Worm (Caenorhabditis elegans): ENCODE measurements around the gene arg-1.
"Not testable (repeated sequence)": the region's sequence is repeated elsewhere in the genome, so short reads cannot be mapped to it uniquely, and the experiment has no call there.

arg-1 gene

DNA sequence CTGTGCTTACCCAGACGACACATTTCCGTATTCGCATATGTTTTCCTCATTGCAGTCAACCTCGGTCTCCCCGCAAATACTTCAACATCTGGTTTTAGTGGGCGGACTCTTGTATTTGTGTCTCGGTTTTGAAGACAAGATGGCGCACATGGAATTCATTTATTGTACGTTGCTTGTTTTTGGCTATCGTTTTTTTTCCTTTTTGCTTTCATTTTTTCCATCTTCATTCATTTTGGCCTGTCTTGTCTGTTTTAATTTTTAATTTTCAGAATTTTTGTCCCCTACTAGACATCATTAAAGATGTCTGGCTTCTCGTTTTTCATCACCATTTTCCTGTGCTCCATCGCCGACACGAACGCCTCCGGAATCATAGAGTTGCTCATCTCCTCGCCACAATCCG is at the start of gene arg-1:
Gene arg-1, plus strand, starts transcription at position 301 of the 400 bp plus-strand sequence.
- no peak for TF ChIP-seq dmd-4 (tag; optimal IDR thresholded peaks at IDR 0.05; ENCODE audit: borderline replicate concordance)
- TF ChIP-seq K09A11.1 (tag; optimal IDR thresholded peaks at IDR 0.05; ENCODE audit: insufficient read depth) = no peak
- TF ChIP-seq npax-4 (tag; optimal IDR thresholded peaks at IDR 0.05) = no peak
- TF ChIP-seq hlh-6 (tag; optimal IDR thresholded peaks at IDR 0.05) = no peak
- TF ChIP-seq ceh-14 (tag; optimal IDR thresholded peaks at IDR 0.05) = no peak
- no peak for TF ChIP-seq hlh-30 (tag; optimal IDR thresholded peaks at IDR 0.05; ENCODE audit: insufficient read depth)
- TF ChIP-seq fkh-6 (tag; optimal IDR thresholded peaks at IDR 0.05) = no peak
- no peak for TF ChIP-seq unc-42 (tag; optimal IDR thresholded peaks at IDR 0.05)
- no peak for TF ChIP-seq madf-2 (tag; optimal IDR thresholded peaks at IDR 0.05)
- TF ChIP-seq hlh-8 (tag; optimal IDR thresholded peaks at IDR 0.05) = no peak
- no peak for TF ChIP-seq pag-3 (tag; optimal IDR thresholded peaks at IDR 0.05; ENCODE audit: borderline replicate concordance)
- no peak for TF ChIP-seq unc-55 (GFP tag; optimal IDR thresholded peaks at IDR 0.05)
- no peak for TF ChIP-seq zip-5 (tag; optimal IDR thresholded peaks at IDR 0.05)
- TF ChIP-seq pha-2 (tag; optimal IDR thresholded peaks at IDR 0.05) = no peak
- TF ChIP-seq lim-6 (tag; optimal IDR thresholded peaks at IDR 0.05) = no peak

DNA sequence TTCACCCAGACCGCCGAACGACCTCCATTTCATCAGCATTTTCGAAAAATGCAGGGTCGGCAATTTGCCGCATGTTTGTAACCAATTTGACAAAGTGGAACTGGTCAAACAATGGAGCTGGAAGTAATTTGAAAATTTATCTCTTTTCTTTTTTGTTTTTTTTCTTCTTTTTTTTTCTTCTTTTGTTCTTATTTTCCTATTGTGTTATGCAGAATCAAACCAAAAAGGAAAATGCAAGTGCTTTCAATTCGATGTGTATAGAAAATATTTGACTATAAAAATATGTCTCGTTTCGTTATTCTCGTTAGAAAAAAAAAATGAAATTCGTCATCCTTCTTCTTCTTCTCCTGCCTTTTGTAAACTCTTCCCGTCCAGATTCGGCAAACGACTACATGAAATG is 49.1 kb upstream of the arg-1 start, which contains the start of gene F07G6.10:
Gene F07G6.10, plus strand, starts transcription at position 301 of the 400 bp plus-strand sequence.
- TF ChIP-seq ceh-18 (tag; optimal IDR thresholded peaks at IDR 0.05) = no peak
- no peak for TF ChIP-seq ttx-3 (tag; optimal IDR thresholded peaks at IDR 0.05)
- no peak for TF ChIP-seq pha-4 (tag; optimal IDR thresholded peaks at IDR 0.05)
- no peak for TF ChIP-seq Y22D7AL.16 (tag; optimal IDR thresholded peaks at IDR 0.05)
- TF ChIP-seq ceh-14 (tag; optimal IDR thresholded peaks at IDR 0.05) = no peak
- TF ChIP-seq ceh-30 (tag; optimal IDR thresholded peaks at IDR 0.05) = no peak
- no peak for TF ChIP-seq dmd-4 (tag; optimal IDR thresholded peaks at IDR 0.05; ENCODE audit: borderline replicate concordance)
- TF ChIP-seq hlh-8 (tag; optimal IDR thresholded peaks at IDR 0.05) = no peak
- TF ChIP-seq sox-4 (tag; optimal IDR thresholded peaks at IDR 0.05) = no peak
- no peak for TF ChIP-seq eyg-1 (tag; optimal IDR thresholded peaks at IDR 0.05)
- TF ChIP-seq F13H6.1 (tag; optimal IDR thresholded peaks at IDR 0.05) = no peak
- no peak for TF ChIP-seq gmeb-2 (tag; optimal IDR thresholded peaks at IDR 0.05)
- no peak for TF ChIP-seq ceh-24 (tag; optimal IDR thresholded peaks at IDR 0.05)

DNA sequence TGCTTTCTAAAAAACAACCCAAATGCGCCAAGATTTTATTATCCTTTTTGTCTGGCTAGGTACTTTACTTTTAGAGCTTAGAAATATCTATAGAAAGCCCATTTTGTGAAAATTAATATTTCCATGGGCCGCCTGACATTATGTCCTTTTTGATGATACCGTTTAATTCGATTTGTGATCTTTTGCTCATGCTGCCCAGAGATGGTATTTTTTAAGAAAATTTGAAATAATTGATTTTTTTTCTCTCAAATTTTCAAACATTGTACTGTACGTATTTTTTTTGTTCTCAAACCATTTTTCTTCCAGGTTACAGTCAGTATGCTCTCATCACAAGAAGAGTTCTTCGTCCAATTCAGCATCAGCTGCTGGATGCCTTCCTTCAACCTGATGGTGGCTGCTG is 44.2 kb upstream of the arg-1 start, which contains the start of gene Y75D11A.2:
Gene Y75D11A.2, plus strand, starts transcription at position 301 of the 400 bp plus-strand sequence.
- not testable (repeated sequence) for TF ChIP-seq ceh-48 (tag; optimal IDR thresholded peaks at IDR 0.05); hlh-15 (tag; optimal IDR thresholded peaks at IDR 0.05); pag-3 (tag; optimal IDR thresholded peaks at IDR 0.05; ENCODE audit: borderline replicate concordance)

DNA sequence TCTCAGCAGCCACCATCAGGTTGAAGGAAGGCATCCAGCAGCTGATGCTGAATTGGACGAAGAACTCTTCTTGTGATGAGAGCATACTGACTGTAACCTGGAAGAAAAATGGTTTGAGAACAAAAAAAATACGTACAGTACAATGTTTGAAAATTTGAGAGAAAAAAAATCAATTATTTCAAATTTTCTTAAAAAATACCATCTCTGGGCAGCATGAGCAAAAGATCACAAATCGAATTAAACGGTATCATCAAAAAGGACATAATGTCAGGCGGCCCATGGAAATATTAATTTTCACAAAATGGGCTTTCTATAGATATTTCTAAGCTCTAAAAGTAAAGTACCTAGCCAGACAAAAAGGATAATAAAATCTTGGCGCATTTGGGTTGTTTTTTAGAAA is 40.6 kb upstream of the arg-1 start, which contains the start of gene Y75D11A.3:
Gene Y75D11A.3, minus strand, starts transcription at position 101 of the 400 bp plus-strand sequence.
- TF ChIP-seq mec-3 (tag; optimal IDR thresholded peaks at IDR 0.05; ENCODE audit: borderline replicate concordance); K09A11.1 (tag; optimal IDR thresholded peaks at IDR 0.05; ENCODE audit: insufficient read depth); ahr-1 (tag; optimal IDR thresholded peaks at IDR 0.05): not testable (repeated sequence)

DNA sequence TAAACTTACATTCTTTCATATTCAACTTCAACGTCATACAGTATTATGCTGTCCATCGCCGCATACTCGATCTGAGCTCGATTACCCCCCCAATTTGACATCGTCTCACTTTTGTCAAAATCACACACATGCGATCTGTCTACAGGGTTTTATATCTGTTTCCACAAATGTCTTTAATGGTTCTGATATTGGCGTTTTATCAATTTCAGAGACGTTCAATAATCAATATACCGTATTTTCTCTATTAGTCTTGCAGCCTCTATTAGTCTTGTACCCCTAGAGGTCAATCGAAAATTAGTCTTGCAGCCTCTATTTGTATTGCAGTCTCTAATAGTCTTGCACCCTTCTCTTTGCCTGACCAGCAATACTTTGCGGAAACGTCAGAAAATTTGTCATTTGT is 38.2 kb upstream of the arg-1 start, which contains the start of gene Y75D11A.6:
Gene Y75D11A.6, minus strand, starts transcription at position 101 of the 400 bp plus-strand sequence.
- not testable (repeated sequence) for TF ChIP-seq ceh-24, fkh-6, zip-5 (tag; optimal IDR thresholded peaks at IDR 0.05)

DNA sequence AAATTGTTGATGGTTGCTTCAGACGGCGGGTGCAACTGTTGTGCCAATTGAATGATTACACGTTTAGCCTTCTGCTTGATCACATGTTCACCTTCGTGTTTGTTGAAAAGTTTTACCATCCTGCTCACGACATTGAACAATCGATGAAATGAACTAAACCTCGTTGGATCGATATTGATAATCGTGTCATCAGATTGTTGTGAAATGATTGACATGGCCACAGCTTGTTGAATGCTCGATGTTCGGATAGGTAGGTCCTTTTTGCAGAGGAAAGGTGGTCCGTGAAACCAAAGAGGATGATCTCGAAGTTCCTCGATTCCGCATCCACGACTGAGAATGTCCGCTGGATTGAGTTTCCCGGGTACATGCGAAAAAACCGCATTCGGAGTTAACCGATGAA is 17.1 kb upstream of the arg-1 start:
- TF ChIP-seq T23F11.4 (GFP tag; optimal IDR thresholded peaks at IDR 0.05) (no peak), K02D7.2 (tag; optimal IDR thresholded peaks at IDR 0.05) (no peak), ceh-18 (tag; optimal IDR thresholded peaks at IDR 0.05) (no peak), unc-86 (tag; optimal IDR thresholded peaks at IDR 0.05) (no peak), dmd-4 (tag; optimal IDR thresholded peaks at IDR 0.05; ENCODE audit: borderline replicate concordance) (no peak), ceh-34 (tag; optimal IDR thresholded peaks at IDR 0.05) (no peak), pqm-1 (tag; optimal IDR thresholded peaks at IDR 0.05) (no peak), ama-1 (optimal IDR thresholded peaks at IDR 0.05) (no peak), C08G9.2 (tag; optimal IDR thresholded peaks at IDR 0.05) (no peak), gmeb-2 (tag; optimal IDR thresholded peaks at IDR 0.05) (no peak), hlh-30 (tag; optimal IDR thresholded peaks at IDR 0.05; ENCODE audit: insufficient read depth) (no peak), nhr-11 (tag; optimal IDR thresholded peaks at IDR 0.05) (no peak)

Data from whole organism, late embryonic.